Fruit fly (Drosophila melanogaster) Kc167 (cell line): ENCODE data around the gene Taf7.

Experiments
- Myc ChIP-seq: fragments of >200 bp; optimal IDR thresholded peaks from 2 replicates; lab custom pipeline; 2017; ENCODE audit warnings: missing external identifiers
- Sin3A ChIP-seq: fragments of >200 bp; optimal IDR thresholded peaks from 2 replicates; lab custom pipeline; 2018; ENCODE audit warnings: missing external identifiers
- insv ChIP-seq: fragments of >200 bp; optimal IDR thresholded peaks from 3 replicates; lab custom pipeline; 2018; ENCODE audit warnings: missing external identifiers
- psq ChIP-seq: fragments of >200 bp; optimal IDR thresholded peaks from 2 replicates; lab custom pipeline; 2017; ENCODE audit warnings: missing external identifiers
- ttk ChIP-seq: sonication (Bioruptor generic); optimal IDR thresholded peaks from 2 replicates; lab custom pipeline; 2017; ENCODE audit warnings: missing external identifiers

- TF ChIP-seq insv (lab: Kevin White, UChicago) (no peak), Myc (lab: Kevin White, UChicago) (no peak), ttk (lab: Kevin White, UChicago) (no peak), psq (lab: Kevin White, UChicago) (no peak), Sin3A (lab: Kevin White, UChicago) (no peak)
Measured at dm6 chr3R:7886167-7886858, 20.8 kb upstream of the Taf7 start, which contains the start of gene CG17816.
